Worm (Caenorhabditis elegans): ENCODE results near the gene C42D4.13.

- TF ChIP-seq ref-1 (GFP tag; conservative IDR thresholded peaks at IDR 0.05) (no peak), med-1 (GFP tag; optimal IDR thresholded peaks at IDR 0.05; ENCODE audit: insufficient read depth) (no peak), klf-2 (GFP tag; conservative IDR thresholded peaks at IDR 0.05) (no peak), ztf-23 (GFP tag; IDR thresholded peaks at IDR 0.05) (no peak), flt-1 (GFP tag; IDR thresholded peaks at IDR 0.05) (no peak)
Observed at ce11 chrIV:7152409-7152808, 35.5 kb downstream of the C42D4.13 start, which contains the start of gene col-113.
